Worm (Caenorhabditis elegans) whole organism, midembryonic: ENCODE results near the gene szy-20.
A peak's percentile ranks its signal among the peaks of the same experiment; 100 is the strongest.

Experiments used
- T22C8.4 ChIP-seq: fragments of 200-800 bp; sonication (Bioruptor generic); IDR thresholded peaks from 2 replicates; pipeline ENCODE4 v1.3.6; 2022; ENCODE audit warnings: missing genetic modification characterization, missing compliant biosample characterization
- cog-1 ChIP-seq: sonication (generic microtip); optimal IDR thresholded peaks from 2 replicates; lab custom pipeline; 2016; ENCODE audit warnings: missing genetic modification characterization, missing compliant biosample characterization
- flt-1 ChIP-seq: fragments of 200-800 bp; sonication (Bioruptor generic); IDR thresholded peaks from 2 replicates; pipeline ENCODE4 v1.3.6; 2022; ENCODE audit warnings: missing genetic modification characterization, missing compliant biosample characterization
- klf-2 ChIP-seq: fragments of 200-800 bp; sonication (Bioruptor generic); conservative IDR thresholded peaks from 2 replicates; pipeline ENCODE4 v1.3.6; 2022; ENCODE audit warnings: missing genetic modification reagents, missing genetic modification characterization, missing compliant biosample characterization
- med-1 ChIP-seq: sonication (generic microtip); optimal IDR thresholded peaks from 2 replicates; lab custom pipeline; 2017; ENCODE audit warnings: missing genetic modification characterization, mild to moderate bottlenecking, missing compliant biosample characterization, antibody characterized with exemption, missing genetic modification reagents; ENCODE audit not compliant: insufficient read depth
- ref-1 ChIP-seq: fragments of 200-800 bp; sonication (Bioruptor generic); conservative IDR thresholded peaks from 2 replicates; pipeline ENCODE4 v1.3.6; 2022; ENCODE audit warnings: missing genetic modification reagents, missing genetic modification characterization, missing compliant biosample characterization
- tab-1 ChIP-seq: fragments of 200-800 bp; sonication (Bioruptor generic); IDR thresholded peaks from 2 replicates; pipeline ENCODE4 v1.3.6; 2022; ENCODE audit warnings: missing genetic modification characterization, missing compliant biosample characterization
- ztf-23 ChIP-seq: fragments of 200-800 bp; sonication (Bioruptor generic); IDR thresholded peaks from 2 replicates; pipeline ENCODE4 v1.3.6; 2022; ENCODE audit warnings: missing genetic modification reagents, missing genetic modification characterization, missing compliant biosample characterization
- ztf-29 ChIP-seq: fragments of 200-800 bp; sonication (Bioruptor generic); IDR thresholded peaks from 2 replicates; pipeline ENCODE4 v1.3.6; 2022; ENCODE audit warnings: missing genetic modification reagents, missing genetic modification characterization, missing compliant biosample characterization

Gene szy-20

ce11 chrII:8969251-8970183, at the start of gene szy-20, which contains the start of gene C18E9.5:
szy-20 (minus strand) TSS chrII:8969333.
C18E9.5 (plus strand) TSS chrII:8969980.
- TF ChIP-seq tab-1 (GFP tag; lab: Robert Waterston, UW): no peak
- TF ChIP-seq med-1 (GFP tag; lab: Kevin White, UChicago): no peak
- peak; percentile 40 for TF ChIP-seq cog-1 (tag; lab: Kevin White, UChicago)
- no peak for TF ChIP-seq ztf-23
- TF ChIP-seq ref-1: no peak
- no peak for TF ChIP-seq flt-1 (GFP tag; lab: Robert Waterston, UW)
- no peak for TF ChIP-seq T22C8.4 (GFP tag; lab: Robert Waterston, UW)
- TF ChIP-seq klf-2 (GFP tag; lab: Robert Waterston, UW): no peak

- no peak for TF ChIP-seq klf-2 (GFP tag; lab: Robert Waterston, UW)
- TF ChIP-seq ztf-23: no peak
- no peak for TF ChIP-seq cog-1 (tag; lab: Kevin White, UChicago)
- TF ChIP-seq ztf-29 (GFP tag; lab: Robert Waterston, UW): no peak
- no peak for TF ChIP-seq ref-1
- TF ChIP-seq T22C8.4 (GFP tag; lab: Robert Waterston, UW): no peak
- TF ChIP-seq flt-1 (GFP tag; lab: Robert Waterston, UW): no peak
- TF ChIP-seq med-1 (GFP tag; lab: Kevin White, UChicago): no peak
- TF ChIP-seq tab-1 (GFP tag; lab: Robert Waterston, UW): no peak
Observed at ce11 chrII:9017628-9018027, 48.5 kb upstream of the szy-20 start.

ce11 chrII:9014877-9015505, 45.9 kb upstream of the szy-20 start:
- TF ChIP-seq tab-1 (GFP tag; lab: Robert Waterston, UW) (no peak), ztf-29 (GFP tag; lab: Robert Waterston, UW) (no peak), med-1 (GFP tag; lab: Kevin White, UChicago) (no peak), ztf-23 (no peak), T22C8.4 (GFP tag; lab: Robert Waterston, UW) (no peak), klf-2 (GFP tag; lab: Robert Waterston, UW) (no peak), flt-1 (GFP tag; lab: Robert Waterston, UW) (no peak), ref-1 (no peak), cog-1 (tag; lab: Kevin White, UChicago) (no peak)

- TF ChIP-seq med-1 (GFP tag; lab: Kevin White, UChicago) (no peak), ztf-29 (GFP tag; lab: Robert Waterston, UW) (no peak), ref-1 (no peak), T22C8.4 (GFP tag; lab: Robert Waterston, UW) (no peak), cog-1 (tag; lab: Kevin White, UChicago) (no peak), tab-1 (GFP tag; lab: Robert Waterston, UW) (no peak), flt-1 (GFP tag; lab: Robert Waterston, UW) (no peak), klf-2 (GFP tag; lab: Robert Waterston, UW) (no peak), ztf-23 (no peak)
Observed at ce11 chrII:9014188-9014587, 45.1 kb upstream of the szy-20 start.

- TF ChIP-seq tab-1 (GFP tag; lab: Robert Waterston, UW) (no peak), ref-1 (no peak), cog-1 (tag; lab: Kevin White, UChicago) (no peak), ztf-23 (0 out of 2 replicates have a peak, but pooled peaks have one; percentile 34)
Observed at ce11 chrII:9013341-9013740, 44.2 kb upstream of the szy-20 start.

- no peak for TF ChIP-seq flt-1 (GFP tag; lab: Robert Waterston, UW)
Observed at ce11 chrII:9010708-9011107, 41.6 kb upstream of the szy-20 start.

- no peak for TF ChIP-seq flt-1 (GFP tag; lab: Robert Waterston, UW)
- no peak for TF ChIP-seq T22C8.4 (GFP tag; lab: Robert Waterston, UW)
- TF ChIP-seq tab-1 (GFP tag; lab: Robert Waterston, UW): no peak
- no peak for TF ChIP-seq ref-1
- TF ChIP-seq cog-1 (tag; lab: Kevin White, UChicago): no peak
- TF ChIP-seq klf-2 (GFP tag; lab: Robert Waterston, UW): no peak
- TF ChIP-seq ztf-29 (GFP tag; lab: Robert Waterston, UW): no peak
- no peak for TF ChIP-seq med-1 (GFP tag; lab: Kevin White, UChicago)
- no peak for TF ChIP-seq ztf-23
Observed at ce11 chrII:9009976-9010702, 41.0 kb upstream of the szy-20 start.

ce11 chrII:9007741-9008140, 38.6 kb upstream of the szy-20 start:
- TF ChIP-seq flt-1 (GFP tag; lab: Robert Waterston, UW) (no peak), ztf-23 (no peak), cog-1 (tag; lab: Kevin White, UChicago) (no peak), med-1 (GFP tag; lab: Kevin White, UChicago) (no peak), T22C8.4 (GFP tag; lab: Robert Waterston, UW) (no peak), klf-2 (GFP tag; lab: Robert Waterston, UW) (no peak), tab-1 (GFP tag; lab: Robert Waterston, UW) (no peak)

- TF ChIP-seq ref-1 (no peak), T22C8.4 (GFP tag; lab: Robert Waterston, UW) (no peak), tab-1 (GFP tag; lab: Robert Waterston, UW) (no peak), ztf-29 (GFP tag; lab: Robert Waterston, UW) (no peak), klf-2 (GFP tag; lab: Robert Waterston, UW) (no peak), med-1 (GFP tag; lab: Kevin White, UChicago) (no peak), flt-1 (GFP tag; lab: Robert Waterston, UW) (no peak), ztf-23 (no peak), cog-1 (tag; lab: Kevin White, UChicago) (no peak)
Observed at ce11 chrII:9005067-9005466, 35.9 kb upstream of the szy-20 start, which contains the start of gene F44G4.7. F44G4.7 (minus strand) TSS chrII:9005167.
